Fruit fly (Drosophila melanogaster): ENCODE measurements around the gene Appl.

Gene Appl

DNA sequence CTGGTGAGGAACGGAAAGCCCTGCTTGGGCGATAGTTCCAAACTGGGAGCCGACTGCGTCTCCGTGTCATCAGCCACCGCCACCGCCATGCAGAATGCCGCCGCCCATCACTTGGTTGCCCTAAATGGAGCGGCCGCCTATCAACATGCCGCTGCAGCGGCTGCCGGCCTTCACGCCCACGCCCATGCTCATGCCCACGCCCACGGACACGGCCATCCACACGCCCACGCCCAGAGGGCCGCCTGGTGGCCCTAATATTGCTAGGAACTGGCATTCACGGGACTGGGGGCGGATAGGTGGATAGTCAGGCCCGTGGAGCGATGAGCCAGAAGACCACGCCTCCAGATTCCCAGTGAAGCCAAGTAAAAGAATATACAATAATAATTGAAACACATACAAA is 66.8 kb downstream of the Appl start:
- TF ChIP-seq noc (tag; optimal IDR thresholded peaks at IDR 0.05) = no peak

DNA sequence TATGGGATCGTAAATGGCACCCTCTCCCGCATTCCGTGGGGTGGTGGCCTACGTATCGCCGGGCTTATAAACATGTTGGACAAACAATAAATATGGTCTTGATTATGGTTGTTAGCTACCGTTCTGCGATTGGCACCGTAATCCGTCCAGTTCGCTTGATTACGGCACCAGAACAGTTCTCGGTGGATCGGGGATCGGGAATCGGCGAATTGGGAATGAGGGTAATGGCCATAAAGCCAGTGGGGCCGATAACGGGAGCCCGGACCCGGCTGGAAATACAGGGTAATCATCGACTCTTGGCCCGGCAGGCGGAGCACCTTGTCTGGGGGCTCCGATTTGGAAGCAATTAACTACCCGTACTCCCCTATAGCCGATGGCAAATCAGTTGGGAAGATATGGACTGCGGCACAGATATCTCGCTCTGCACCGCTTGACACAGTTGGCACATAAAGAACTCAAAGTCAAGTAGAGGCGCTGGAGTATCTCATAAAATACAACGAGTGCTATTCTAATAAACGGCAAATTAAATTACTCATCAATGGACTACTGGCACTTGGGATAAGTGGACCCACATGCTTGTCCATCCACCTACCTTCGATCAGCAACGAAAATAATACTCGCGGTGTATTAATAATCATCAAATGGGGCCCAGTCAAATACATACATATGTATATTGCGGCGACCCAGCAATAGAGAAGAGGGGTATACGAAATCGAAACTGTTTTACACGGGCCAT is 68.2 kb downstream of the Appl start:
- peak; percentile 40 for TF ChIP-seq noc (tag; optimal IDR thresholded peaks at IDR 0.05)

DNA sequence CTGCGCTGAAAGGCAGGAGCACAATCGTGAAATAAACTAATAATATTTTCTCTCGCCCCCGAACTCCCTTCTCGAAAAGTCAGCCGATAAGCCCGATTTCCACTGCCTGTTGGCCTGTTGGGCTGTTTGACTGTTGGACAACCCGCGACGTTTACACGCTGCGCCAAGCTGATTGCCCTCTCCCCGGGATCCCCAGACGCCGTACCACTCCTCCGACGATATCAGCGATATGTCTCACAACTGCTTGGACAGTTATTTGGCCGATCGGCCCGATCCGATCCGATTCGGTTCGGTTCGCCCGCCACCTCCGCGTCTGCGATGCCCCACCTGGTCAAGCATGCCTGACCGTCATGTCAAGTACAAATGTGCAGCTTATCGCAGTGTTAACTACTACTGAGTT is 69.4 kb downstream of the Appl start:
- no peak for TF ChIP-seq noc (tag; optimal IDR thresholded peaks at IDR 0.05)

DNA sequence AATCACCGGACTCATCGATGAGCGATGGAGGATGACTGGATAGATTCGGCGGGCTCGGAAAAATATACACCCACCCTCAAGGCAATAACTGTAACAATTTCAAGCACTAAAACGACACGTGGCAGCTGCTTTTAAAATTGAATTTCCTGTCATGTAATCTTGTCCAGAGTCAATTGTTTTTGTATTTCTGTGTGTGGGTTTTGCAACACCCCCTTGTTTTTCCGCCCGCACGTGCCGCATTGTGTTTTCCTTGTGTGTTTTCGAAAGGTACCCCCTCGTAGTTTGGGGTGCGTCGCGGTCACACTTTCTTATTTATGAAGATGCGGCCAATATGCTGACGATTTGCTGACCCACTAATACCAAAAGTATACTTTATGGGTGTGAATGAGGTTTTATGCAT is 71.7 kb downstream of the Appl start:
- TF ChIP-seq noc (tag; optimal IDR thresholded peaks at IDR 0.05) = no peak

DNA sequence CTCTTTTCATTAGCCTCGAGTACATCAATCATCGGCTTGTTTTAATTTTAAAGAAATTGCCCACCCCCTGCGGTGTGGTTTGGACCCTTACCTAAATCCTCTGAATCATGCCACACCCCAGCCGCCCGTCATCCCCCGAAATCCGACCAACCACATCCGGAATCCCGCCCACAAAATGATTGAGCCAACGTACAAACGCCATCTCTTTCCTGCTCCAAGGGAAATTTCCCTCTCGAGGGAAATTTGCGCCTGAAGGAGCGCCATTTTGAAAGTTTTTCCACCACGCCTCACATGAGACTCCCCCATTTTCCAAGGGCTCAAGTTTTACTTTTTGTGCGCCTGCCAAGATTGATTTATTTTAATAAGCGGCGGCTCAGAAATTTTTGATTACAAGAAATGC is 79.7 kb downstream of the Appl start:
- no peak for TF ChIP-seq noc (tag; optimal IDR thresholded peaks at IDR 0.05)

DNA sequence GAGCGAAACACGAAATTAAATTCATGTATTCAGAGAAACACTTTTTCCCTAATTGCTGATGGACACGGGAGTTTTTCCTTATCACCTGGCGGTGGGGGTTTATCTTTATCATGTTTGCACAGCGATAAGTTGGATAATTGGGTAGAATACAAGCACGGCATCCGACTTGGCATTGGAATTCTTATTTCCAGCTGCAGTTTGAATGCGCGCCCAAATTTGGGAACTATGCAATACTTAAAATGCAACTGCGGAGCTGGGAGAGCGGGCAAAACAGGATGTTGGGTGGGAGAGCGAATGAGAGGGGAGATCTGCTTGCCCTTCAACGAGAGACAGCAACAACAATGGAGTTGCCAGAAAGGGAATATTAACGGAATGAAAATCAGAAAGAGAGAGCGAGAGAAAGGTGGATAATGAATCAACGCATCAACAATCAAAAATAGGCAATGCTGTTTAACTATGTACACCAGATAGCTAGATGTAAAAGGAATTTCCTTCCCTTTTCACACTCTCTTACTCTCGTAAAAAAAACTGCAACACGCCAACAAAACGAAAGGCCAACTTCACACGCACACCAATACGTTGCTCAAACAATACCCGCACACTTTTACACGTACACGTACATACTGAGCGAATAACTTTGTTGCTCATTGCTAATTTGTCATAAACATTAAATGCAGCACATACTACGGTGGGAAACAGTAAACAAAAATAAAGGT is 86.6 kb downstream of the Appl start:
- no peak for TF ChIP-seq noc (tag; optimal IDR thresholded peaks at IDR 0.05)

DNA sequence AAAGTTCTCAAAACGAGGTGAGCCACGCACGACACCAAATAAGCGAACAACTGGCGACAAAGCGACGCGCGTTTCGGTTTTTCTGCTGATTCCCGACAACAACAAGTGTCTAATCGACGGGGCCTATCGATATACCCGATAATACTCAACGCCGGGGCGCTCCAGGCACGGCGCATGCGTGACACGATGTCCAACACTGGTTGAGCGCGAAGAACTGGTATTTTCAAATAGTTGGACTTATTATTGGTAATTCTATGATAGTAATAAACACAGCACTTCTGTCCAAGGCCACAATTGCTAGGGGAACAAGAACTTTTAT is 87.1 kb downstream of the Appl start:
- no peak for TF ChIP-seq noc (tag; optimal IDR thresholded peaks at IDR 0.05)

DNA sequence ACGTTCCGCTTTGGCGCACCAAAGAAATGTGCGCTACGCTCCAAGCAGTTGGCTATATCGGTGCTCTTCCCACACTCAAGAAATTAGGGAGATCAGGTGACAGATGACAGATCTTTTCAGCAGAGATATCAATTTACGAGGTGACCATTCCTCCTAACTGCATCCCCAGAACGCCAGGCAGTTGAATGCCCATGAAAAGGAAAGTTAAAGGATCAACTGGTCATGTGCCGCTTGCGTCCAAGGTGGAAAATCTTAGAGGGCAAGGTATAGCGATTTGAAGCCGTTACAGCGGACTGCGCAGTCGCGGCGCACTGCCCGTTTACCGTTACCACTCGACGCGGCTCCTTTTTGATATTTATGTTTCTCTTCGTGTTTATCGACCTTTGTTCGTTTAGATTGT is 88.3 kb downstream of the Appl start:
- TF ChIP-seq noc (tag; optimal IDR thresholded peaks at IDR 0.05) = peak; percentile 70

DNA sequence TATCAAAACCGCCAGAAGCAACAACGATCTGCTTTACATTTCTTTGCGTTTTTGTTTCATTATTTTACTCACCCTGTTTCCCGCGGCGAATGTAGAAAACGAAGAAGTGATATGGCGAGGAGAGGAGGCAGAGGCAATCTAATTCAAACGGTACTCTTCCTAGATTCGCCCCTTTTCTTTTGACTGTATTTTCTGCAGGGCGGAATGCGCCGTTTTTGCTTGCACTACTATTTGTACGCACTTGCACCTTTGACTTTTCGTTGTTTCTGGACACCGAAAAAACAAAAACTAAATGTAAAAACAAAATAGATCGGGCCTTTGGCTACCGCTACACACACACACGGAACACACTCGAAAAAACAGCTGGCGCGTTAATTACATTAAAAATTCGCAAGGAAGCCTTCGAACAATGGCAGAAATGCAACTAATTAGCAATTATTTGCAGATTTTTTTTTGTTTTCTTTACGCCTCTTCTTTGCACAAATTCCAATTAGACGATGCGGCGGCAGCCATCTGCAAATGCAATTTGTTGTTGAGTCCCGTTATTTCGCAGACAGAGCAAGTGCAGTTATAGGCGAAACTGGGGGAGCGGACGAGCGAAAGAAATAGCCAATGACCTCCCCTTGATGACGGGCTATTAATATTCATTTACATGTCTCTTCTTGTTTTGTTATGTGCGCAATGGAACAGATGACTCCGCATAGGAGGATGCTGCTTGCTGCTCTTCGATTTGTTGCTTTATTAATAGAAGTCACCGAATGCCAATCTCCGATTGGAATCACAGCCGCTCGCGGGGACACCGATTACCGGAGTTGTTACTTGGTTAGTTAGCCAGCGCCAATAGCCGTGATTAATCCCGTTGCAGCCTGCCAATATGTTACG is 89.2 kb downstream of the Appl start:
- TF ChIP-seq noc (tag; optimal IDR thresholded peaks at IDR 0.05) = no peak

DNA sequence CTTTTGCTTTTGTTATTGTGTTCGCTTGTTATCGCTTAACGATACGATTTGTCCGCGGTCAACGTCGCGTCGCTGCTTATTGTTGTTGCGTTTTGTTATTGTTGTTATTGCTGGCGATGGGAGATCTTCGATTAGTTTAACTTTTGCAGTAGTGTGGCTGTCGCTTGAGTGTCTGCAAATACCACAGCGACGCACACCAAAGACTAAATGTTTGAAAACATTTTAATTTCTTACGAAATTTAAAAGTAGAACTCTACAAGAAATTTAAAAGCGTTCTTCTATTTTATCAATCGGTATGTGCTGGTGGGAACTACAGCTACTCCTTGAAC is 89.8 kb downstream of the Appl start, which contains the start of gene spdi:
Gene spdi (minus strand): TSS at position 94 of the 329 bp plus-strand sequence.
- no peak for TF ChIP-seq noc (tag; optimal IDR thresholded peaks at IDR 0.05)

DNA sequence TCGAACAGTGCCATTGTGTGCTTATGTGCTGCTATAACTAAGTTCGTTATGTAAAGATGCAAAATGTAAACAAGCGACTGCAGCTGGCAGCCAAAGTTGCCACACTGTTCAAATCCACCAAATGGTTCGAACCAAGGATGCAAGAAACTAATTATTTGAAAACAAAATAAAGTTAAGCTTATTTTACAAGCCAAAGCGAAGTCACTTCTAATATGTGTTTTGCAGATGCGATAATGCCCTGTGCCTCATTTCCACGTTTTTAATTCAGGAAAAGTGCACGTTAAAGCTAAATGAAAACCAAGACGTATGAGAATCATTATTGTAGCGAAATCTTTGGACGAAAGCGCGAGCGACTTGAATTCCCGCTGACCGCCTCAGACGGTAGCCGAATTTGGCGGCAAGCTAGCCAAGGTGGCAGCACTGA is 90.8 kb downstream of the Appl start, which contains the start of the genes CG13365 and Vsp37A:
Gene CG13365 (minus strand): TSS at position 84 of the 424 bp plus-strand sequence.
Gene Vsp37A (plus strand): TSS at position 399 of the 424 bp plus-strand sequence.
- peak; percentile 52 for TF ChIP-seq noc (tag; optimal IDR thresholded peaks at IDR 0.05)

DNA sequence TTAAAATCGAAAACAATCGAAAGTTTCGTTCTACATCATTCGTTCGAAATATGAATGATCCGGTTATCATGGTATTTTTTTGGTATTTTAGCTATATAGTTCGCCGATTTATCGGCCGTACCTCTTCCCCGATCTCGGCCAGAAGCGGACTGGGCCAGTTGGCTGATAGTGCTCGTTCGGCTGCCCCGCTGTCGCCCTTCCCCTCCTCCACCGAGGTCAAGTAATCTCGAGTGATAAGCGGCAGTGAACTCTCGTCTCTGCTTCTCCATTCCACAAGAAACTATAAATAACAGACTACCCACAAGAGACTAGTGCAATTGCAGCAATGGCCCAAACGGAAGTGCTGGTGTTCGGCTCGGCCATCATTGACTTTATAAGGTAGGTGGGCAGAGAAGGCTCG is 93.1 kb downstream of the Appl start, which contains the start of gene CG13369:
Gene CG13369 (plus strand): TSS at position 112 of the 400 bp plus-strand sequence.
- no peak for TF ChIP-seq noc (tag; optimal IDR thresholded peaks at IDR 0.05)

DNA sequence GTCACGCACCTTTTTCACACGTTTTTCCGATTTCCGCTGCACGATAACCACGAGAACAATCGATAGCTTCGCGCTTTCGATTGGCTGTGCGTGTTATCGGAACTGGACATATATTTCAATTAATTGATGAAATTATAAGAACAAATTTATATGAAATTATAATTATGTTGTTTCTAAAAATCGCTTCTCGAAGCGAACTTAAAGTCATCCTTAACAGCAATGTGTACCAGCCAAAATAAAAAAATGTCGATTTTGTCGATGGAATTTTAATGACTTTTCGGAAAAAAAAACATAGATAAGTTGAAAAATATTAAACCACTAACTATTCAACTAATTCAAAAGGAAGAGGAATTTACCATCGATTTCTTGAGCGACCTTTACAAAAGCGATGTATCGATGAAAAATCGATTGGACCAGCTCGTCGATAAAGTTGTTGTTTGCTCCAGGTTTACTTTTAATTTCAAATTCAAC is 94.9 kb downstream of the Appl start, which contains the start of the genes CG13364 and Hinfp:
Gene CG13364 (minus strand): TSS at position 47 of the 471 bp plus-strand sequence.
Gene Hinfp (plus strand): TSS at position 386 of the 471 bp plus-strand sequence.
- no peak for TF ChIP-seq noc (tag; optimal IDR thresholded peaks at IDR 0.05)
